Worm (Caenorhabditis elegans) whole organism, L3 larva: ENCODE results near the gene eif-2Balpha.

Experiments
- egl-5 ChIP-seq: fragments of 150-350 bp; optimal IDR thresholded peaks from 2 replicates; lab custom pipeline; 2017; ENCODE audit warnings: missing biosample characterization, missing genetic modification reagents, missing genetic modification characterization, inconsistent platforms
- jun-1 ChIP-seq: fragments of 150-350 bp; optimal IDR thresholded peaks from 2 replicates; lab custom pipeline; 2014; ENCODE audit warnings: missing biosample characterization, missing genetic modification reagents, missing genetic modification characterization
- nfya-1 ChIP-seq: sonication (generic microtip); optimal IDR thresholded peaks from 2 replicates; lab custom pipeline; 2017; ENCODE audit warnings: missing genetic modification characterization, mild to moderate bottlenecking, missing compliant biosample characterization, antibody characterized with exemption, moderate library complexity; ENCODE audit not compliant: insufficient read depth

DNA sequence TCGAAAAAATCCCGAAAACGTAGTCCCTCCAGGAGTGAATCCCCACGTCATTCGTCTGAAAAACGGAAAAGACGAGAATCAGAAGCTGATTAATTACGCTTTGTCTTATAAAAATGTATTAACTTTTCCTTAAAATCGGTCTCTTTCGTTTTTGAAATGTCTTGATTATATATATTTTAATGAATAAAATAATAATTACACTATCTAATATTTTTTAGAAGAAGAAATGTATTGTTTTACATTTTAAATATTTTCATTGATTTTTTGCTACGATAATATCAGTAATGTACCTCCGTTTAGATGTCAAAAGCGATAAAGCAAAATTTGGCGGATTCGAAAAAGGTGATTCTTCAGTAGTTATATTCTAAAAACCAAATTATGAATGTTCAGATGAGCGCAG lies 17.7 kb upstream of the eif-2Balpha start, which contains the start of gene trpp-3:
- no peak for TF ChIP-seq nfya-1 (tag; lab: Kevin White, UChicago)
- TF ChIP-seq egl-5 (tag; lab: Kevin White, UChicago): no peak
- TF ChIP-seq jun-1 (tag; lab: Kevin White, UChicago): no peak
